Worm (Caenorhabditis elegans) whole organism, L4 larva: ENCODE measurements around the gene F13H10.1.

ENCODE experiments used
- fos-1 ChIP-seq: fragments of 150-350 bp; optimal IDR thresholded peaks from 2 replicates; lab custom pipeline; 2014; ENCODE audit warnings: missing biosample characterization, missing genetic modification characterization
- lir-3 ChIP-seq: sonication (generic microtip); optimal IDR thresholded peaks from 2 replicates; lab custom pipeline; 2016; ENCODE audit warnings: mild to moderate bottlenecking, missing genetic modification characterization, missing compliant biosample characterization
- mep-1 ChIP-seq: fragments of 150-350 bp; sonication (generic microtip); optimal IDR thresholded peaks from 3 replicates; lab custom pipeline; 2014; ENCODE audit warnings: missing biosample characterization, missing genetic modification characterization
- nhr-76 ChIP-seq: fragments of 150-350 bp; optimal IDR thresholded peaks from 2 replicates; lab custom pipeline; 2014; ENCODE audit warnings: missing biosample characterization, missing genetic modification characterization
- ztf-11 ChIP-seq: fragments of 150-350 bp; optimal IDR thresholded peaks from 2 replicates; lab custom pipeline; 2014; ENCODE audit warnings: missing biosample characterization, missing genetic modification characterization

DNA sequence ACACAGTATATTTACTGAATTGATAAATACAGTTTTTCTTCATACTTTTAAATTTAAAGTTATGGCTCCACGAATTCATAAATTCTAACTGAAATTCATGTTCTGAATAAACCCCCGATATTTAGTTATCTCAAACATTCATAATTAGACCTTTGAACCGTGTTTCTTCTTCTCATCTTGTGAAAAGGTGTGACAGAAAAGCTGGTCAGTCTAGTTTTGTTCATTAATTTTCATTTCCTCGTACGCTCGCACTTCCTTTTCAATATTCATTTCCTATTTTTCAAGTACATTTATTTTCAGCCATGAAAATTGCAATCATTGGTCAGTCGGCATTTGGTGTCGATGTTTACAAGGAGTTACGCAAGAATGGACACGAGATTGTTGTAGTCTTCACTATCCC lies 17.9 kb downstream of the F13H10.1 start, which contains the start of gene alh-3:
- TF ChIP-seq ztf-11 (tag; lab: Kevin White, UChicago) (no peak), lir-3 (tag; lab: Kevin White, UChicago) (no peak), nhr-76 (tag; lab: Kevin White, UChicago) (no peak), fos-1 (tag; lab: Kevin White, UChicago) (no peak), mep-1 (no peak)
